Worm (Caenorhabditis elegans): ENCODE results near the gene T28C12.2.

- TF ChIP-seq dao-5 (tag; optimal IDR thresholded peaks at IDR 0.05) (no peak), him-1 (tag; optimal IDR thresholded peaks at IDR 0.05) (no peak)
These were observed 47.8 kb upstream of the T28C12.2 start, which contains the start of the genes K12B6.4 and spe-49 for ce11 chrV:6281175-6281574.
